Worm (Caenorhabditis elegans) whole organism, mixed stage, embryonic: ENCODE measurements around the gene E02A10.4.

Experiments
- M03D4.4 ChIP-seq: sonication (generic microtip); optimal IDR thresholded peaks from 2 replicates; lab custom pipeline; 2017; ENCODE audit warnings: mild to moderate bottlenecking, missing genetic modification characterization, missing compliant biosample characterization
- blmp-1 ChIP-seq: fragments of 150-350 bp; optimal IDR thresholded peaks from 2 replicates; lab custom pipeline; 2014; ENCODE audit warnings: missing biosample characterization, missing genetic modification characterization
- ceh-39 ChIP-seq: fragments of 150-350 bp; optimal IDR thresholded peaks from 2 replicates; lab custom pipeline; 2014; ENCODE audit warnings: missing biosample characterization, missing genetic modification characterization
- ceh-43 ChIP-seq: fragments of 200-800 bp; sonication (Bioruptor generic); optimal IDR thresholded peaks from 2 replicates; lab custom pipeline; 2018; ENCODE audit warnings: mild to moderate bottlenecking, missing genetic modification characterization, moderate library complexity, missing compliant biosample characterization
- ceh-83 ChIP-seq: fragments of 200-800 bp; sonication (Bioruptor generic); optimal IDR thresholded peaks from 2 replicates; lab custom pipeline; 2018; ENCODE audit warnings: mild to moderate bottlenecking, missing genetic modification characterization, missing compliant biosample characterization
- ces-1 ChIP-seq: fragments of 150-350 bp; optimal IDR thresholded peaks from 2 replicates; lab custom pipeline; 2014; ENCODE audit warnings: missing biosample characterization, missing genetic modification reagents, missing genetic modification characterization
- drap-1 ChIP-seq: fragments of 200-800 bp; sonication (Bioruptor generic); optimal IDR thresholded peaks from 3 replicates; lab custom pipeline; 2018; ENCODE audit warnings: mild to moderate bottlenecking, missing genetic modification characterization, missing compliant biosample characterization
- elt-1 ChIP-seq: sonication (generic microtip); optimal IDR thresholded peaks from 2 replicates; lab custom pipeline; 2017; ENCODE audit warnings: missing genetic modification characterization, mild to moderate bottlenecking, missing compliant biosample characterization, antibody characterized with exemption, moderate library complexity, borderline replicate concordance; ENCODE audit not compliant: insufficient read depth
- elt-3 ChIP-seq: fragments of 150-350 bp; optimal IDR thresholded peaks from 2 replicates; lab custom pipeline; 2014; ENCODE audit warnings: missing biosample characterization, missing genetic modification characterization
- flh-1 ChIP-seq: fragments of 200-800 bp; sonication (Bioruptor generic); optimal IDR thresholded peaks from 2 replicates; lab custom pipeline; 2018; ENCODE audit warnings: mild to moderate bottlenecking, missing genetic modification characterization, moderate library complexity, missing compliant biosample characterization
- ham-2 ChIP-seq: fragments of 200-800 bp; sonication (Bioruptor generic); optimal IDR thresholded peaks from 2 replicates; lab custom pipeline; 2018; ENCODE audit warnings: mild to moderate bottlenecking, missing genetic modification characterization, missing compliant biosample characterization
- hlh-1 ChIP-seq: fragments of 150-350 bp; optimal IDR thresholded peaks from 2 replicates; lab custom pipeline; 2014; ENCODE audit warnings: missing biosample characterization, missing genetic modification reagents, missing genetic modification characterization
- lin-13 ChIP-seq: fragments of 150-350 bp; optimal IDR thresholded peaks from 2 replicates; lab custom pipeline; 2014; ENCODE audit warnings: missing biosample characterization, missing genetic modification characterization
- lin-32 ChIP-seq: fragments of 200-800 bp; sonication (Bioruptor generic); optimal IDR thresholded peaks from 2 replicates; lab custom pipeline; 2018; ENCODE audit warnings: mild to moderate bottlenecking, missing genetic modification characterization, missing compliant biosample characterization
- lsy-2 ChIP-seq: fragments of 150-350 bp; optimal IDR thresholded peaks from 2 replicates; lab custom pipeline; 2014; ENCODE audit warnings: missing biosample characterization, missing genetic modification characterization
- mep-1 ChIP-seq: fragments of 150-350 bp; optimal IDR thresholded peaks from 2 replicates; lab custom pipeline; 2017; ENCODE audit warnings: missing biosample characterization, missing genetic modification reagents, missing genetic modification characterization, inconsistent platforms
- mls-2 ChIP-seq: sonication (generic microtip); optimal IDR thresholded peaks from 2 replicates; lab custom pipeline; 2016; ENCODE audit warnings: mild to moderate bottlenecking, missing genetic modification characterization, moderate library complexity, missing compliant biosample characterization
- nhr-12 ChIP-seq: fragments of 150-350 bp; optimal IDR thresholded peaks from 2 replicates; lab custom pipeline; 2014; ENCODE audit warnings: missing biosample characterization, missing genetic modification characterization
- nhr-2 ChIP-seq: fragments of 150-350 bp; optimal IDR thresholded peaks from 2 replicates; lab custom pipeline; 2014; ENCODE audit warnings: missing biosample characterization, missing genetic modification characterization
- nhr-237 ChIP-seq: fragments of 150-350 bp; optimal IDR thresholded peaks from 2 replicates; lab custom pipeline; 2014; ENCODE audit warnings: missing biosample characterization, missing genetic modification characterization
- nhr-76 ChIP-seq: sonication (generic microtip); optimal IDR thresholded peaks from 2 replicates; lab custom pipeline; 2017; ENCODE audit warnings: missing biosample characterization, missing genetic modification characterization
- pha-4 ChIP-seq: fragments of 150-350 bp; optimal IDR thresholded peaks from 2 replicates; lab custom pipeline; 2018; ENCODE audit warnings: missing biosample characterization, missing genetic modification reagents, missing genetic modification characterization
- sem-2 ChIP-seq: fragments of 200-800 bp; sonication (Bioruptor generic); optimal IDR thresholded peaks from 2 replicates; lab custom pipeline; 2018; ENCODE audit warnings: mild to moderate bottlenecking, missing genetic modification characterization, missing compliant biosample characterization
- snpc-4 ChIP-seq: fragments of 150-350 bp; optimal IDR thresholded peaks from 2 replicates; lab custom pipeline; 2014; ENCODE audit warnings: missing biosample characterization, missing genetic modification characterization
- sptf-1 ChIP-seq: sonication (generic microtip); optimal IDR thresholded peaks from 2 replicates; lab custom pipeline; 2017; ENCODE audit warnings: mild to moderate bottlenecking, missing genetic modification characterization, moderate library complexity, missing compliant biosample characterization
- tbx-8 ChIP-seq: fragments of 200-800 bp; sonication (Bioruptor generic); optimal IDR thresholded peaks from 2 replicates; lab custom pipeline; 2018; ENCODE audit warnings: mild to moderate bottlenecking, missing genetic modification characterization, moderate library complexity, missing compliant biosample characterization
- unc-120 ChIP-seq: sonication (generic microtip); optimal IDR thresholded peaks from 2 replicates; lab custom pipeline; 2017; ENCODE audit warnings: missing genetic modification characterization, missing compliant biosample characterization; ENCODE audit not compliant: poor library complexity, severe bottlenecking
- unc-39 ChIP-seq: fragments of 150-350 bp; optimal IDR thresholded peaks from 2 replicates; lab custom pipeline; 2014; ENCODE audit warnings: missing biosample characterization, missing genetic modification characterization
- unc-62 ChIP-seq: fragments of 150-350 bp; optimal IDR thresholded peaks from 2 replicates; lab custom pipeline; 2014; ENCODE audit warnings: missing biosample characterization, missing genetic modification reagents, missing genetic modification characterization
- zip-8 ChIP-seq: fragments of 150-350 bp; optimal IDR thresholded peaks from 2 replicates; lab custom pipeline; 2014; ENCODE audit warnings: missing biosample characterization, missing genetic modification characterization

The E02A10.4 gene

DNA sequence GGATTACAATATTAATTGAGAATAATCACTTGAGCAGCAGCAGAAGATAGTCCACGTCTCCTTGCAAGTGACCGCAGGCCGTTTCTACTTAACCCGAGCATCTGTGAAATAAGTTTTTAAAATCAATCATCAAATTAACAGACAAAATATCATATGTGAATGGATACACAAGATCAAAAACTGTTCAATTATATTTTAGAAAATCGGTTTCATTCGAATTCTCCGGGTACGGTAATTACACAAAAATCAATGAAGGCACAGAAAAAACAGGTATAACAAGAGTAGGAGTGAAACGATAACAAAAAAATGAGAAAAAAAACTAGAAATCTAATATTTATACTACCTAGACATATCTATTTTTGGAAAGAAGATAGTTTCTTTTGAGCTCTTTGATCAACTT is 28.4 kb upstream of the E02A10.4 start, which contains the start of gene mma-1:
Gene mma-1 (minus strand): TSS at position 101 of the 400 bp plus-strand sequence.
- TF ChIP-seq elt-1 (tag; lab: Kevin White, UChicago) (no peak), sem-2 (GFP tag; lab: Kevin White, UChicago) (no peak), lin-32 (GFP tag; lab: Kevin White, UChicago) (no peak), drap-1 (GFP tag; lab: Kevin White, UChicago) (no peak), unc-39 (no peak), unc-120 (tag; lab: Kevin White, UChicago) (no peak), mls-2 (tag; lab: Kevin White, UChicago) (no peak), flh-1 (no peak), sptf-1 (tag; lab: Kevin White, UChicago) (no peak), lsy-2 (no peak), snpc-4 (tag; lab: Kevin White, UChicago) (no peak), tbx-8 (GFP tag; lab: Kevin White, UChicago) (no peak), ceh-43 (GFP tag; lab: Kevin White, UChicago) (no peak), hlh-1 (tag; lab: Kevin White, UChicago) (no peak), ceh-83 (GFP tag; lab: Kevin White, UChicago) (no peak)

DNA sequence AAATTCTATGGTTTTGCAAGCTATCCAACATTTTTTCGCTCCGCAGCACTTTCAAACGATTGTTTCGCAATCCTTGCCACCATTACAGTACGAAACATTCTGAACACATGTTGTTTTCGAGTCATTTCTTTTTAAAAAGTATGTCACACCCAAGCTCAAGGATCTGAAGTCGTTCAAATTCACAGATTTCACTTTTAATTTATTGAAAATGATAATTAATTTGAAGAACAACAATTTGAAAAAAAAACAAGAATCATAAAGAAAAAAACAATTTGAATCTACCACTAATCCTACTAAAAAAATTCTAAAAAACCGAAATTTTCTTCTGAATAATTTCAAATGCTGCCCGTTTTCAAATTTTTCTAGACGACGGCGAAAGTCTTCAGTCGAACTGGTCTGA is 24.6 kb upstream of the E02A10.4 start, which contains the start of gene C14C10.2:
Gene C14C10.2 (minus strand): TSS at position 101 of the 400 bp plus-strand sequence.
- TF ChIP-seq M03D4.4 (tag; lab: Kevin White, UChicago) (no peak), drap-1 (GFP tag; lab: Kevin White, UChicago) (no peak), unc-120 (tag; lab: Kevin White, UChicago) (no peak), nhr-2 (no peak), elt-1 (tag; lab: Kevin White, UChicago) (no peak), snpc-4 (tag; lab: Kevin White, UChicago) (no peak), hlh-1 (tag; lab: Kevin White, UChicago) (no peak), ceh-39 (tag; lab: Kevin White, UChicago) (no peak)

DNA sequence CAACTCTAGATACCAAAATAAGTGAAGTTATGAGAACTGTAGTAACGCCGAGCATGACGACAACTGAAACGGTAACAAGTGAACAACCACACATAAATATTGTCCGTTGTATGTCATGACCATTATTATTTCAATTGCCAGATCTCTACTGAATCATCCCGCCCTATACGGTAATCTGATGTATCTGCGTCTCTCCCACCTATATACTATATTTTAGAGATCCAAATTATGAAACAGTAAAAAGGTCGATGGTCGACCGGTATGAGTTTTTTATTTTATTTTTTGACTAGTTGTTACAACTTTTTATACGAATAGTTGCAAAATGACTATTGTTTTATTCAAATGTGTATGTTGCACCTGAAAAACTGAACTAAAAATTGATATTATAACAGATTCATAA is 22.9 kb upstream of the E02A10.4 start, which contains the start of gene ttr-43:
Gene ttr-43 (minus strand): TSS at position 101 of the 400 bp plus-strand sequence.
- TF ChIP-seq snpc-4 (tag; lab: Kevin White, UChicago), result no peak
- no peak for TF ChIP-seq lin-13 (tag; lab: Kevin White, UChicago)
- TF ChIP-seq ham-2 (GFP tag; lab: Kevin White, UChicago), result no peak
- no peak for TF ChIP-seq unc-62 (GFP tag; lab: Kevin White, UChicago)
- TF ChIP-seq ceh-43 (GFP tag; lab: Kevin White, UChicago), result no peak
- TF ChIP-seq nhr-12 (tag; lab: Kevin White, UChicago), result no peak
- TF ChIP-seq sptf-1 (tag; lab: Kevin White, UChicago), result no peak
- TF ChIP-seq lin-32 (GFP tag; lab: Kevin White, UChicago), result no peak
- TF ChIP-seq blmp-1 (tag; lab: Kevin White, UChicago), result no peak
- no peak for TF ChIP-seq drap-1 (GFP tag; lab: Kevin White, UChicago)
- no peak for TF ChIP-seq pha-4 (tag; lab: Kevin White, UChicago)
- no peak for TF ChIP-seq elt-3
- TF ChIP-seq, all 35 proteins: peak for 0

DNA sequence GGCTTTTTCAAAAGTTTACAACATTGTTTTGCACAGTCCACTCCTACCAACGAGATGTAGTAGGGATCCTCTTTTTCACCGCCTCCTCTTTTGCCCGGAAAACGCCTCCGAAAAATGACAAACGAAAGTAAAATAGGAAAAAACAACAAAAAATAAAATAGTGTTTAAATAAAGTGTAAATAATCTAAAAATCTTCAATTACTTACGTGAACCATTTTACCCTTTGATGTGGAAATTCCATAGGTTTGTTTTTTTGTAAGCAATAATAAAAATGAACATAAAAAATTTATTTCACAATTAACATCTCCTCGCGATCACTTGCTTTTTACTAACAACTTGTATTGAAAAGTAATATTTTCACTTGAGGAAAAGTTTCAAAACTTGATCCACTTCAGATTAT is 20.3 kb upstream of the E02A10.4 start, which contains the start of gene C14C10.1:
Gene C14C10.1 (plus strand): TSS at position 301 of the 400 bp plus-strand sequence.
- TF ChIP-seq nhr-2 (no peak), snpc-4 (tag; lab: Kevin White, UChicago) (no peak), mep-1 (tag; lab: Kevin White, UChicago) (no peak), flh-1 (no peak), ceh-39 (tag; lab: Kevin White, UChicago) (no peak), ces-1 (GFP tag; lab: Kevin White, UChicago) (no peak), nhr-237 (tag; lab: Kevin White, UChicago) (no peak), pha-4 (tag; lab: Kevin White, UChicago) (no peak), zip-8 (tag; lab: Kevin White, UChicago) (no peak), ceh-83 (GFP tag; lab: Kevin White, UChicago) (no peak), drap-1 (GFP tag; lab: Kevin White, UChicago) (no peak)

DNA sequence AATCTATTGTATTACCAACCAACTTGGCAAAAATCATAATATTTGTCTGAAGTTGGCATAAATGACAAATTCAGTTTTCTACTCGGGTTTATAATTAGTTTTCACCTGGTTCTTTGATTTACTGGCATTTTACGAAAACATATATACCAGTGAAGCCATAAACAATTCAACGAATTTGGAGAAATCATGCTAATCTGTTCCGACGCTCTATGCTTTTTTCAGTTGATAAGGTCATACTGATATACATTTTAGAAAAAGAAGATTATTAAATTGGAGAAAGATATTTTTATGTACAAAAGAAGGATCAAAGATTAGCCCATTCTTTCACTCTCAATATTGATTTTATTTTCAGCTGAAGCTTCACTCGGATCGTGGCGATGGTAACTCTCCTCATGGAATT is 19.0 kb upstream of the E02A10.4 start:
- TF ChIP-seq nhr-2, result no peak
- no peak for TF ChIP-seq unc-39
- no peak for TF ChIP-seq sem-2 (GFP tag; lab: Kevin White, UChicago)
- TF ChIP-seq drap-1 (GFP tag; lab: Kevin White, UChicago), result no peak
- no peak for TF ChIP-seq ceh-83 (GFP tag; lab: Kevin White, UChicago)
- TF ChIP-seq tbx-8 (GFP tag; lab: Kevin White, UChicago), result no peak
- no peak for TF ChIP-seq flh-1
- TF ChIP-seq unc-120 (tag; lab: Kevin White, UChicago), result no peak
- no peak for TF ChIP-seq hlh-1 (tag; lab: Kevin White, UChicago)
- TF ChIP-seq ceh-43 (GFP tag; lab: Kevin White, UChicago), result no peak
- TF ChIP-seq zip-8 (tag; lab: Kevin White, UChicago), result no peak
- TF ChIP-seq nhr-76, result no peak
- TF ChIP-seq M03D4.4 (tag; lab: Kevin White, UChicago), result no peak
- no peak for TF ChIP-seq snpc-4 (tag; lab: Kevin White, UChicago)
- no peak for TF ChIP-seq mls-2 (tag; lab: Kevin White, UChicago)
